Fruit fly (Drosophila melanogaster): ENCODE results near the gene ND-15.
A peak's percentile ranks its signal among the peaks of the same experiment; 100 is the strongest.

The ND-15 gene

dm6 chr2L:155994-156393 is 41.5 kb downstream of the ND-15 start, which contains the start of gene CG3436 (continued):
- no peak for TF ChIP-seq Meics (GFP tag; optimal IDR thresholded peaks at IDR 0.05)
- TF ChIP-seq dmrt11E (tag; optimal IDR thresholded peaks at IDR 0.05): no peak
- TF ChIP-seq E2f1 (GFP tag; IDR thresholded peaks at IDR 0.05): no peak
- TF ChIP-seq ftz-f1 (GFP tag; optimal IDR thresholded peaks at IDR 0.05): no peak
- TF ChIP-seq Hsf (GFP tag; optimal IDR thresholded peaks at IDR 0.05): no peak
- TF ChIP-seq CG2202 (tag; optimal IDR thresholded peaks at IDR 0.05): no peak
- peak; percentile 67 for TF ChIP-seq HmgD (GFP tag; optimal IDR thresholded peaks at IDR 0.05)
- TF ChIP-seq YL-1 (GFP tag; optimal IDR thresholded peaks at IDR 0.05): peak; percentile 62
- TF ChIP-seq CG10543 (GFP tag; optimal IDR thresholded peaks at IDR 0.05): no peak
- TF ChIP-seq Lpt (GFP tag; optimal IDR thresholded peaks at IDR 0.05): no peak
- no peak for TF ChIP-seq gcm2 (GFP tag; optimal IDR thresholded peaks at IDR 0.05)
- TF ChIP-seq hb (GFP tag; IDR thresholded peaks at IDR 0.05; ENCODE audit: partially characterized antibody): no peak
- TF ChIP-seq amos (GFP tag; IDR thresholded peaks at IDR 0.05; ENCODE audit: partially characterized antibody): no peak
- TF ChIP-seq CG18764 (GFP tag; optimal IDR thresholded peaks at IDR 0.05): no peak
- TF ChIP-seq Fer2 (tag; optimal IDR thresholded peaks at IDR 0.05): no peak
- TF ChIP-seq H2.0 (GFP tag; IDR thresholded peaks at IDR 0.05): no peak
- no peak for TF ChIP-seq stc (GFP tag; IDR thresholded peaks at IDR 0.05)
- no peak for TF ChIP-seq CG1602 (GFP tag; optimal IDR thresholded peaks at IDR 0.05)
- no peak for TF ChIP-seq Gsc (GFP tag; IDR thresholded peaks at IDR 0.05)
- TF ChIP-seq sqz (GFP tag; optimal IDR thresholded peaks at IDR 0.05): peak; percentile 70
- TF ChIP-seq Med (GFP tag): peak; percentile 82
- no peak for TF ChIP-seq vnd (GFP tag; IDR thresholded peaks at IDR 0.05; ENCODE audit: partially characterized antibody)
- TF ChIP-seq bowl (GFP tag; IDR thresholded peaks at IDR 0.05): no peak
- peak; percentile 12 for TF ChIP-seq NC2β (GFP tag; optimal IDR thresholded peaks at IDR 0.05)
- TF ChIP-seq lola (GFP tag; optimal IDR thresholded peaks at IDR 0.05): no peak
- peak; percentile 88 for TF ChIP-seq stwl (tag; optimal IDR thresholded peaks at IDR 0.05)
- no peak for TF ChIP-seq CG13424 (tag; optimal IDR thresholded peaks at IDR 0.05)
- no peak for TF ChIP-seq CG12104 (GFP tag; optimal IDR thresholded peaks at IDR 0.05)
- no peak for TF ChIP-seq CG15073 (GFP tag; optimal IDR thresholded peaks at IDR 0.05)
- TF ChIP-seq knrl (GFP tag; IDR thresholded peaks at IDR 0.05; ENCODE audit: partially characterized antibody): no peak
- TF ChIP-seq gfzf (GFP tag; optimal IDR thresholded peaks at IDR 0.05): peak; percentile 95
- TF ChIP-seq z (GFP tag; IDR thresholded peaks at IDR 0.05): no peak
- TF ChIP-seq B-H1 (GFP tag; IDR thresholded peaks at IDR 0.05): no peak
- no peak for TF ChIP-seq Hr51 (GFP tag; optimal IDR thresholded peaks at IDR 0.05)
- peak; percentile 22 for TF ChIP-seq CG2116 (GFP tag; optimal IDR thresholded peaks at IDR 0.05)
- TF ChIP-seq CG4282 (GFP tag; optimal IDR thresholded peaks at IDR 0.05): no peak
- peak; percentile 52 for TF ChIP-seq Lhr (GFP tag; optimal IDR thresholded peaks at IDR 0.05)
- TF ChIP-seq CrebB (tag; optimal IDR thresholded peaks at IDR 0.05): no peak
- no peak for TF ChIP-seq CG8290 (GFP tag; optimal IDR thresholded peaks at IDR 0.05)
- TF ChIP-seq CG8290 (tag; optimal IDR thresholded peaks at IDR 0.05): peak in 1 of 2 experiments; percentile 38
- TF ChIP-seq fu2 (GFP tag; optimal IDR thresholded peaks at IDR 0.05): no peak
- TF ChIP-seq ATbp (GFP tag; optimal IDR thresholded peaks at IDR 0.05): no peak
- no peak for TF ChIP-seq CG9437 (GFP tag; optimal IDR thresholded peaks at IDR 0.05)
- TF ChIP-seq p53 (GFP tag; optimal IDR thresholded peaks at IDR 0.05): peak; percentile 7
- no peak for TF ChIP-seq Nf-YC (tag; optimal IDR thresholded peaks at IDR 0.05)
- no peak for TF ChIP-seq bcd (GFP tag; optimal IDR thresholded peaks at IDR 0.05)
- TF ChIP-seq salm (tag; optimal IDR thresholded peaks at IDR 0.05): no peak
- no peak for TF ChIP-seq Nf-YA (GFP tag; IDR thresholded peaks at IDR 0.05)
- TF ChIP-seq CG12744 (GFP tag; optimal IDR thresholded peaks at IDR 0.05): no peak
- peak; percentile 44 for TF ChIP-seq Sin3A (optimal IDR thresholded peaks at IDR 0.05)
- TF ChIP-seq Xbp1 (GFP tag; optimal IDR thresholded peaks at IDR 0.05): no peak
- peak; percentile 44 for TF ChIP-seq MESR4 (GFP tag; optimal IDR thresholded peaks at IDR 0.05)
